Worm (Caenorhabditis elegans) whole organism, mixed stage, embryonic: Measurements from ENCODE around the gene ZK666.15.

ENCODE experiments used
- elt-1 ChIP-seq: sonication (generic microtip); optimal IDR thresholded peaks from 2 replicates; lab custom pipeline; 2017; ENCODE audit warnings: missing genetic modification characterization, mild to moderate bottlenecking, missing compliant biosample characterization, antibody characterized with exemption, moderate library complexity, borderline replicate concordance; ENCODE audit not compliant: insufficient read depth
- lin-13 ChIP-seq: fragments of 150-350 bp; optimal IDR thresholded peaks from 2 replicates; lab custom pipeline; 2014; ENCODE audit warnings: missing biosample characterization, missing genetic modification characterization
- mep-1 ChIP-seq: fragments of 150-350 bp; optimal IDR thresholded peaks from 2 replicates; lab custom pipeline; 2017; ENCODE audit warnings: missing biosample characterization, missing genetic modification reagents, missing genetic modification characterization, inconsistent platforms
- nhr-12 ChIP-seq: fragments of 150-350 bp; optimal IDR thresholded peaks from 2 replicates; lab custom pipeline; 2014; ENCODE audit warnings: missing biosample characterization, missing genetic modification characterization
- nhr-237 ChIP-seq: fragments of 150-350 bp; optimal IDR thresholded peaks from 2 replicates; lab custom pipeline; 2014; ENCODE audit warnings: missing biosample characterization, missing genetic modification characterization
- nhr-76 ChIP-seq: sonication (generic microtip); optimal IDR thresholded peaks from 2 replicates; lab custom pipeline; 2017; ENCODE audit warnings: missing biosample characterization, missing genetic modification characterization
- snpc-4 ChIP-seq: fragments of 150-350 bp; optimal IDR thresholded peaks from 2 replicates; lab custom pipeline; 2014; ENCODE audit warnings: missing biosample characterization, missing genetic modification characterization
- sptf-1 ChIP-seq: sonication (generic microtip); optimal IDR thresholded peaks from 2 replicates; lab custom pipeline; 2017; ENCODE audit warnings: mild to moderate bottlenecking, missing genetic modification characterization, moderate library complexity, missing compliant biosample characterization
- unc-120 ChIP-seq: sonication (generic microtip); optimal IDR thresholded peaks from 2 replicates; lab custom pipeline; 2017; ENCODE audit warnings: missing genetic modification characterization, missing compliant biosample characterization; ENCODE audit not compliant: poor library complexity, severe bottlenecking
- unc-39 ChIP-seq: fragments of 150-350 bp; optimal IDR thresholded peaks from 2 replicates; lab custom pipeline; 2014; ENCODE audit warnings: missing biosample characterization, missing genetic modification characterization
- ztf-11 ChIP-seq: fragments of 150-350 bp; optimal IDR thresholded peaks from 2 replicates; lab custom pipeline; 2014; ENCODE audit warnings: missing biosample characterization, missing genetic modification characterization

- TF ChIP-seq mep-1 (tag; lab: Kevin White, UChicago): no peak
- TF ChIP-seq nhr-76 (tag; lab: Kevin White, UChicago): no peak
- no peak for TF ChIP-seq snpc-4
- no peak for TF ChIP-seq ztf-11 (tag; lab: Kevin White, UChicago)
- no peak for TF ChIP-seq unc-120 (tag; lab: Kevin White, UChicago)
- TF ChIP-seq nhr-12: no peak
- no peak for TF ChIP-seq lin-13 (tag; lab: Kevin White, UChicago)
- TF ChIP-seq nhr-237: no peak
- TF ChIP-seq unc-39: no peak
- no peak for TF ChIP-seq elt-1 (tag; lab: Kevin White, UChicago)
- TF ChIP-seq sptf-1 (tag; lab: Kevin White, UChicago): no peak
Measured at ce11 chrII:10476039-10476438, 10.8 kb upstream of the ZK666.15 start, which contains the start of gene clec-58.
